Worm (Caenorhabditis elegans): Measurements from ENCODE around the gene F09A5.3.

DNA sequence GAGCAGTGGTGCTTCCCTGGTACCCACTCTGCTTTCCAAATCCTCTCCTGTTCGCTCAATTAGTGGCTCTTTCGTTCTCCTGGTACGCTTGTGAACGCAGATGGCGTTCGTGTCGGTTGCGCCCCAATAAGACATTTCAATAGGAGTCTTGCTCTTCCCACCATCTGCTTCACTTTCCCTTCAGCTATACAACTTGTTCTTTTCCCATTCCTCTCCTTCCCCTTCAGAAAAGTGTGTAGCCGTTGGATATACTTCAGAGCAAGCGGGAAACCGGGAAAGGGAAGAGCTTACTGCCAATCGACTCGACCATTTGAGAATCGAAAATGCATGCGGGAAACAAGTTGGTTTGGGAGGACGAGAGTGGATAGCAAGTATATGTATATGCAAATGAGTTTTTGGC is 1.8 kb downstream of the F09A5.3 start:
- TF ChIP-seq sem-2 (GFP tag; optimal IDR thresholded peaks at IDR 0.05) (no peak), unc-39 (tag; optimal IDR thresholded peaks at IDR 0.05) (no peak), nhr-12 (tag; optimal IDR thresholded peaks at IDR 0.05) (no peak), drap-1 (GFP tag; optimal IDR thresholded peaks at IDR 0.05) (no peak)
